Worm (Caenorhabditis elegans) whole organism, mixed stage, embryonic: ENCODE data around the gene F25B5.3.

Experiments
- M03D4.4 ChIP-seq: sonication (generic microtip); optimal IDR thresholded peaks from 2 replicates; lab custom pipeline; 2017; ENCODE audit warnings: mild to moderate bottlenecking, missing genetic modification characterization, missing compliant biosample characterization
- bed-3 ChIP-seq: fragments of 200-800 bp; sonication (Bioruptor generic); optimal IDR thresholded peaks from 3 replicates; lab custom pipeline; 2018; ENCODE audit warnings: mild to moderate bottlenecking, missing genetic modification characterization, moderate library complexity, missing compliant biosample characterization
- blmp-1 ChIP-seq: fragments of 150-350 bp; optimal IDR thresholded peaks from 2 replicates; lab custom pipeline; 2014; ENCODE audit warnings: missing biosample characterization, missing genetic modification characterization
- ceh-39 ChIP-seq: fragments of 150-350 bp; optimal IDR thresholded peaks from 2 replicates; lab custom pipeline; 2014; ENCODE audit warnings: missing biosample characterization, missing genetic modification characterization
- ceh-43 ChIP-seq: fragments of 200-800 bp; sonication (Bioruptor generic); optimal IDR thresholded peaks from 2 replicates; lab custom pipeline; 2018; ENCODE audit warnings: mild to moderate bottlenecking, missing genetic modification characterization, moderate library complexity, missing compliant biosample characterization
- ceh-83 ChIP-seq: fragments of 200-800 bp; sonication (Bioruptor generic); optimal IDR thresholded peaks from 2 replicates; lab custom pipeline; 2018; ENCODE audit warnings: mild to moderate bottlenecking, missing genetic modification characterization, missing compliant biosample characterization
- ces-1 ChIP-seq: fragments of 150-350 bp; optimal IDR thresholded peaks from 2 replicates; lab custom pipeline; 2014; ENCODE audit warnings: missing biosample characterization, missing genetic modification reagents, missing genetic modification characterization
- drap-1 ChIP-seq: fragments of 200-800 bp; sonication (Bioruptor generic); optimal IDR thresholded peaks from 3 replicates; lab custom pipeline; 2018; ENCODE audit warnings: mild to moderate bottlenecking, missing genetic modification characterization, missing compliant biosample characterization
- elt-1 ChIP-seq: sonication (generic microtip); optimal IDR thresholded peaks from 2 replicates; lab custom pipeline; 2017; ENCODE audit warnings: missing genetic modification characterization, mild to moderate bottlenecking, missing compliant biosample characterization, antibody characterized with exemption, moderate library complexity, borderline replicate concordance; ENCODE audit not compliant: insufficient read depth
- elt-3 ChIP-seq: fragments of 150-350 bp; optimal IDR thresholded peaks from 2 replicates; lab custom pipeline; 2014; ENCODE audit warnings: missing biosample characterization, missing genetic modification characterization
- flh-1 ChIP-seq: fragments of 200-800 bp; sonication (Bioruptor generic); optimal IDR thresholded peaks from 2 replicates; lab custom pipeline; 2018; ENCODE audit warnings: mild to moderate bottlenecking, missing genetic modification characterization, moderate library complexity, missing compliant biosample characterization
- ham-2 ChIP-seq: fragments of 200-800 bp; sonication (Bioruptor generic); optimal IDR thresholded peaks from 2 replicates; lab custom pipeline; 2018; ENCODE audit warnings: mild to moderate bottlenecking, missing genetic modification characterization, missing compliant biosample characterization
- hlh-1 ChIP-seq: fragments of 150-350 bp; optimal IDR thresholded peaks from 2 replicates; lab custom pipeline; 2014; ENCODE audit warnings: missing biosample characterization, missing genetic modification reagents, missing genetic modification characterization
- lin-13 ChIP-seq: fragments of 150-350 bp; optimal IDR thresholded peaks from 2 replicates; lab custom pipeline; 2014; ENCODE audit warnings: missing biosample characterization, missing genetic modification characterization
- lin-32 ChIP-seq: fragments of 200-800 bp; sonication (Bioruptor generic); optimal IDR thresholded peaks from 2 replicates; lab custom pipeline; 2018; ENCODE audit warnings: mild to moderate bottlenecking, missing genetic modification characterization, missing compliant biosample characterization
- lsy-2 ChIP-seq: fragments of 150-350 bp; optimal IDR thresholded peaks from 2 replicates; lab custom pipeline; 2014; ENCODE audit warnings: missing biosample characterization, missing genetic modification characterization
- mab-5 ChIP-seq: fragments of 150-350 bp; optimal IDR thresholded peaks from 2 replicates; lab custom pipeline; 2014; ENCODE audit warnings: missing biosample characterization, missing genetic modification characterization
- mep-1 ChIP-seq: fragments of 150-350 bp; optimal IDR thresholded peaks from 2 replicates; lab custom pipeline; 2017; ENCODE audit warnings: missing biosample characterization, missing genetic modification reagents, missing genetic modification characterization, inconsistent platforms
- mls-2 ChIP-seq: sonication (generic microtip); optimal IDR thresholded peaks from 2 replicates; lab custom pipeline; 2016; ENCODE audit warnings: mild to moderate bottlenecking, missing genetic modification characterization, moderate library complexity, missing compliant biosample characterization
- nhr-12 ChIP-seq: fragments of 150-350 bp; optimal IDR thresholded peaks from 2 replicates; lab custom pipeline; 2014; ENCODE audit warnings: missing biosample characterization, missing genetic modification characterization
- nhr-2 ChIP-seq: fragments of 150-350 bp; optimal IDR thresholded peaks from 2 replicates; lab custom pipeline; 2014; ENCODE audit warnings: missing biosample characterization, missing genetic modification characterization
- nhr-237 ChIP-seq: fragments of 150-350 bp; optimal IDR thresholded peaks from 2 replicates; lab custom pipeline; 2014; ENCODE audit warnings: missing biosample characterization, missing genetic modification characterization
- nhr-28 ChIP-seq: fragments of 150-350 bp; optimal IDR thresholded peaks from 2 replicates; lab custom pipeline; 2014; ENCODE audit warnings: missing biosample characterization, missing genetic modification characterization
- nhr-76 ChIP-seq: sonication (generic microtip); optimal IDR thresholded peaks from 2 replicates; lab custom pipeline; 2017; ENCODE audit warnings: missing biosample characterization, missing genetic modification characterization
- sem-2 ChIP-seq: fragments of 200-800 bp; sonication (Bioruptor generic); optimal IDR thresholded peaks from 2 replicates; lab custom pipeline; 2018; ENCODE audit warnings: mild to moderate bottlenecking, missing genetic modification characterization, missing compliant biosample characterization
- snpc-4 ChIP-seq: fragments of 150-350 bp; optimal IDR thresholded peaks from 2 replicates; lab custom pipeline; 2014; ENCODE audit warnings: missing biosample characterization, missing genetic modification characterization
- sptf-1 ChIP-seq: sonication (generic microtip); optimal IDR thresholded peaks from 2 replicates; lab custom pipeline; 2017; ENCODE audit warnings: mild to moderate bottlenecking, missing genetic modification characterization, moderate library complexity, missing compliant biosample characterization
- unc-120 ChIP-seq: sonication (generic microtip); optimal IDR thresholded peaks from 2 replicates; lab custom pipeline; 2017; ENCODE audit warnings: missing genetic modification characterization, missing compliant biosample characterization; ENCODE audit not compliant: poor library complexity, severe bottlenecking
- unc-39 ChIP-seq: fragments of 150-350 bp; optimal IDR thresholded peaks from 2 replicates; lab custom pipeline; 2014; ENCODE audit warnings: missing biosample characterization, missing genetic modification characterization
- unc-62 ChIP-seq: fragments of 150-350 bp; optimal IDR thresholded peaks from 2 replicates; lab custom pipeline; 2014; ENCODE audit warnings: missing biosample characterization, missing genetic modification reagents, missing genetic modification characterization

Gene F25B5.3

ce11 chrIII:5951589-5952378, 3.1 kb downstream of the F25B5.3 start:
- TF ChIP-seq nhr-237 (tag; lab: Kevin White, UChicago) (no peak), mep-1 (tag; lab: Kevin White, UChicago) (no peak), M03D4.4 (tag; lab: Kevin White, UChicago) (no peak), ceh-39 (tag; lab: Kevin White, UChicago) (no peak), hlh-1 (tag; lab: Kevin White, UChicago) (no peak), elt-3 (tag; lab: Kevin White, UChicago) (no peak), elt-1 (tag; lab: Kevin White, UChicago) (no peak), ceh-43 (GFP tag; lab: Kevin White, UChicago) (no peak), sptf-1 (tag; lab: Kevin White, UChicago) (no peak), nhr-12 (tag; lab: Kevin White, UChicago) (no peak), ham-2 (GFP tag; lab: Kevin White, UChicago) (no peak), ces-1 (GFP tag; lab: Kevin White, UChicago) (no peak), blmp-1 (tag; lab: Kevin White, UChicago) (no peak), lsy-2 (tag; lab: Kevin White, UChicago) (no peak), bed-3 (GFP tag; lab: Kevin White, UChicago) (no peak), lin-32 (GFP tag; lab: Kevin White, UChicago) (no peak), nhr-2 (tag; lab: Kevin White, UChicago) (no peak), snpc-4 (tag; lab: Kevin White, UChicago) (no peak), lin-13 (tag; lab: Kevin White, UChicago) (no peak)

- TF ChIP-seq nhr-2 (tag; lab: Kevin White, UChicago) (no peak), nhr-76 (no peak), sptf-1 (tag; lab: Kevin White, UChicago) (no peak), elt-1 (tag; lab: Kevin White, UChicago) (no peak), unc-120 (tag; lab: Kevin White, UChicago) (no peak), mab-5 (no peak), elt-3 (tag; lab: Kevin White, UChicago) (no peak)
Observed at ce11 chrIII:5953041-5953912, 4.6 kb downstream of the F25B5.3 start.

- TF ChIP-seq flh-1 (GFP tag; lab: Kevin White, UChicago) (no peak), sptf-1 (tag; lab: Kevin White, UChicago) (no peak), lsy-2 (tag; lab: Kevin White, UChicago) (no peak), ceh-83 (GFP tag; lab: Kevin White, UChicago) (no peak), unc-39 (tag; lab: Kevin White, UChicago) (no peak), nhr-28 (tag; lab: Kevin White, UChicago) (no peak), ceh-43 (GFP tag; lab: Kevin White, UChicago) (no peak), mep-1 (tag; lab: Kevin White, UChicago) (no peak), sem-2 (no peak), drap-1 (no peak), mls-2 (tag; lab: Kevin White, UChicago) (no peak), ham-2 (GFP tag; lab: Kevin White, UChicago) (no peak), hlh-1 (tag; lab: Kevin White, UChicago) (no peak), unc-120 (tag; lab: Kevin White, UChicago) (no peak), unc-62 (GFP tag; lab: Kevin White, UChicago) (no peak)
Observed at ce11 chrIII:5953913-5954290, 5.2 kb downstream of the F25B5.3 start.
